Worm (Caenorhabditis elegans) whole organism, L1 larva: ENCODE results near the gene clec-185.
"Not testable (repeated sequence)": the region's sequence is repeated elsewhere in the genome, so short reads cannot be mapped to it uniquely, and the experiment has no call there.

ENCODE experiments used
- C16A3.4 ChIP-seq: fragments of 150-350 bp; optimal IDR thresholded peaks from 2 replicates; lab custom pipeline; 2014; ENCODE audit warnings: missing biosample characterization, missing genetic modification characterization
- Y116A8C.19 ChIP-seq: sonication (generic microtip); optimal IDR thresholded peaks from 2 replicates; lab custom pipeline; 2016; ENCODE audit warnings: missing compliant biosample characterization, missing genetic modification characterization, borderline replicate concordance
- aha-1 ChIP-seq: fragments of 150-350 bp; optimal IDR thresholded peaks from 2 replicates; lab custom pipeline; 2014; ENCODE audit warnings: missing biosample characterization, missing genetic modification characterization
- aly-2 ChIP-seq: fragments of 150-350 bp; optimal IDR thresholded peaks from 2 replicates; lab custom pipeline; 2014; ENCODE audit warnings: missing biosample characterization, missing genetic modification characterization
- ama-1 ChIP-seq: fragments of 150-350 bp; optimal IDR thresholded peaks from 2 replicates; lab custom pipeline; 2014
- blmp-1 ChIP-seq: fragments of 150-350 bp; optimal IDR thresholded peaks from 2 replicates; lab custom pipeline; 2014; ENCODE audit warnings: missing biosample characterization, missing genetic modification characterization
- ceh-63 ChIP-seq: fragments of 200-800 bp; sonication (Bioruptor generic); optimal IDR thresholded peaks from 2 replicates; lab custom pipeline; 2018; ENCODE audit warnings: mild to moderate bottlenecking, missing genetic modification characterization, missing compliant biosample characterization
- ceh-8 ChIP-seq: fragments of 200-800 bp; sonication (Bioruptor generic); optimal IDR thresholded peaks from 2 replicates; lab custom pipeline; 2018; ENCODE audit warnings: mild to moderate bottlenecking, missing genetic modification characterization, moderate library complexity, missing compliant biosample characterization
- ceh-82 ChIP-seq, 3 experiments: fragments of 150-350 bp in 1 of 3; sonication (generic microtip) in 2 of 3; optimal IDR thresholded peaks; 2 replicates each; lab custom pipeline; 2014 to 2017; ENCODE audit warnings: missing biosample characterization in 3 of 3, missing genetic modification characterization in 3 of 3
- ceh-90 ChIP-seq: sonication (generic microtip); optimal IDR thresholded peaks from 2 replicates; lab custom pipeline; 2016; ENCODE audit warnings: missing genetic modification characterization, missing compliant biosample characterization
- ces-1 ChIP-seq: fragments of 150-350 bp; optimal IDR thresholded peaks from 2 replicates; lab custom pipeline; 2014; ENCODE audit warnings: missing biosample characterization, missing genetic modification reagents, missing genetic modification characterization
- dsc-1 ChIP-seq: sonication (generic microtip); optimal IDR thresholded peaks from 2 replicates; lab custom pipeline; 2016; ENCODE audit warnings: mild to moderate bottlenecking, missing genetic modification characterization, missing compliant biosample characterization
- efl-1 ChIP-seq, 4 experiments: fragments of 150-350 bp; optimal IDR thresholded peaks in 3 of 4; peaks in 1 of 4; 1 replicate in 1 of 4; 2 replicates in 3 of 4; lab custom pipeline; 2014; ENCODE audit warnings: missing biosample characterization in 2 of 4, missing genetic modification characterization in 2 of 4, missing genetic modification reagents in 2 of 4
- egl-13 ChIP-seq: sonication (generic microtip); optimal IDR thresholded peaks from 2 replicates; lab custom pipeline; 2016; ENCODE audit warnings: missing genotype, missing genetic modification reagents, missing genetic modification characterization, missing compliant biosample characterization
- egl-27 ChIP-seq, 2 experiments: fragments of 150-350 bp in 1 of 2; sonication (generic microtip); optimal IDR thresholded peaks; 3 replicates each; lab custom pipeline; 2017 to 2018; ENCODE audit warnings: missing biosample characterization in 2 of 2, missing genetic modification characterization in 2 of 2, missing genetic modification reagents in 2 of 2
- elt-2 ChIP-seq: sonication (generic microtip); optimal IDR thresholded peaks from 2 replicates; lab custom pipeline; 2016; ENCODE audit warnings: missing genetic modification characterization, mild to moderate bottlenecking, inconsistent platforms, missing compliant biosample characterization, missing genetic modification reagents
- fkh-10 ChIP-seq: sonication (generic microtip); optimal IDR thresholded peaks from 2 replicates; lab custom pipeline; 2017; ENCODE audit warnings: missing biosample characterization, missing genetic modification reagents, missing genetic modification characterization
- fkh-8 ChIP-seq: sonication (generic microtip); optimal IDR thresholded peaks from 2 replicates; lab custom pipeline; 2016; ENCODE audit warnings: mild to moderate bottlenecking, missing genetic modification characterization, missing compliant biosample characterization
- grh-1 ChIP-seq: fragments of 200-800 bp; sonication (Bioruptor generic); IDR thresholded peaks from 2 replicates; pipeline ENCODE4 v1.3.6; 2022; ENCODE audit warnings: missing genetic modification reagents, missing genetic modification characterization, missing compliant biosample characterization
- hpl-2 ChIP-seq: fragments of 150-350 bp; optimal IDR thresholded peaks from 2 replicates; lab custom pipeline; 2014; ENCODE audit warnings: missing biosample characterization, missing genetic modification reagents, missing genetic modification characterization
- irx-1 ChIP-seq: sonication (generic microtip); optimal IDR thresholded peaks from 2 replicates; lab custom pipeline; 2016; ENCODE audit warnings: missing genetic modification characterization, missing compliant biosample characterization
- isw-1 ChIP-seq: fragments of 200-800 bp; sonication (Bioruptor generic); IDR thresholded peaks from 2 replicates; pipeline ENCODE4 v1.3.6; 2022; ENCODE audit warnings: missing genetic modification characterization, missing compliant biosample characterization
- jun-1 ChIP-seq: fragments of 150-350 bp; optimal IDR thresholded peaks from 2 replicates; lab custom pipeline; 2014; ENCODE audit warnings: missing biosample characterization, missing genetic modification reagents, missing genetic modification characterization
- lin-13 ChIP-seq: fragments of 150-350 bp; optimal IDR thresholded peaks from 2 replicates; lab custom pipeline; 2014; ENCODE audit warnings: missing biosample characterization, missing genetic modification reagents, missing genetic modification characterization
- lin-14 ChIP-seq: fragments of 200-800 bp; sonication (Bioruptor generic); optimal IDR thresholded peaks from 2 replicates; lab custom pipeline; 2018; ENCODE audit warnings: mild to moderate bottlenecking, missing genetic modification characterization, moderate library complexity, missing compliant biosample characterization
- lin-15B ChIP-seq: fragments of 150-350 bp; sonication (generic microtip); optimal IDR thresholded peaks from 3 replicates; lab custom pipeline; 2014; ENCODE audit warnings: missing biosample characterization, missing genetic modification characterization
- lin-39 ChIP-seq: fragments of 150-350 bp; optimal IDR thresholded peaks from 2 replicates; lab custom pipeline; 2014; ENCODE audit warnings: missing biosample characterization, missing genetic modification reagents, missing genetic modification characterization
- mdl-1 ChIP-seq, 2 experiments: fragments of 150-350 bp; optimal IDR thresholded peaks; 2 replicates each; lab custom pipeline; 2014 to 2017; ENCODE audit warnings: missing biosample characterization in 2 of 2, missing genetic modification characterization in 2 of 2, inconsistent platforms in 1 of 2
- nhr-237 ChIP-seq: fragments of 150-350 bp; optimal IDR thresholded peaks from 2 replicates; lab custom pipeline; 2014; ENCODE audit warnings: missing biosample characterization, missing genetic modification characterization
- nhr-28 ChIP-seq: fragments of 150-350 bp; optimal IDR thresholded peaks from 2 replicates; lab custom pipeline; 2014; ENCODE audit warnings: missing biosample characterization, missing genetic modification characterization
- pqm-1 ChIP-seq: sonication (generic microtip); optimal IDR thresholded peaks from 3 replicates; lab custom pipeline; 2017; ENCODE audit warnings: missing biosample characterization, missing genetic modification characterization
- snu-23 ChIP-seq: sonication (generic microtip); optimal IDR thresholded peaks from 2 replicates; lab custom pipeline; 2016; ENCODE audit warnings: missing genetic modification characterization, missing compliant biosample characterization
- sup-37 ChIP-seq: fragments of 200-800 bp; sonication (Bioruptor generic); optimal IDR thresholded peaks from 2 replicates; lab custom pipeline; 2018; ENCODE audit warnings: mild to moderate bottlenecking, missing genetic modification characterization, missing compliant biosample characterization
- tlp-1 ChIP-seq: fragments of 150-350 bp; optimal IDR thresholded peaks from 2 replicates; lab custom pipeline; 2014; ENCODE audit warnings: missing biosample characterization, missing genetic modification characterization
- unc-30 ChIP-seq: sonication (generic microtip); optimal IDR thresholded peaks from 2 replicates; lab custom pipeline; 2017; ENCODE audit warnings: missing biosample characterization, missing genetic modification characterization
- unc-86 ChIP-seq: sonication (generic microtip); optimal IDR thresholded peaks from 2 replicates; lab custom pipeline; 2016; ENCODE audit warnings: missing genetic modification characterization, missing compliant biosample characterization
- ztf-11 ChIP-seq, 2 experiments: sonication (generic microtip); optimal IDR thresholded peaks; 2 replicates each; lab custom pipeline; 2016 to 2017; ENCODE audit warnings: missing genetic modification characterization in 2 of 2, missing biosample characterization in 1 of 2, missing compliant biosample characterization in 1 of 2
- ztf-4 ChIP-seq: fragments of 150-350 bp; optimal IDR thresholded peaks from 2 replicates; lab custom pipeline; 2014; ENCODE audit warnings: missing biosample characterization, missing genetic modification characterization

The clec-185 gene

ce11 chrIV:12468359-12468758 lies 29.9 kb downstream of the clec-185 start, which contains the start of gene igdb-2:
TSS of gene igdb-2 (plus strand) at chrIV:12468659.
- no peak for TF ChIP-seq nhr-237 (tag; lab: Kevin White, UChicago)
- TF ChIP-seq nhr-28 (tag; lab: Kevin White, UChicago), result no peak
- no peak for TF ChIP-seq jun-1 (tag; lab: Kevin White, UChicago)
- TF ChIP-seq snu-23 (GFP tag; lab: Kevin White, UChicago), result no peak
- no peak for TF ChIP-seq aha-1 (tag; lab: Kevin White, UChicago)
- no peak for TF ChIP-seq dsc-1 (tag; lab: Kevin White, UChicago)
- no peak for TF ChIP-seq ces-1
- no peak for TF ChIP-seq lin-14 (GFP tag; lab: Kevin White, UChicago)
- no peak for TF ChIP-seq sup-37
- TF ChIP-seq hpl-2, result no peak
- no peak for TF ChIP-seq egl-27 (tag; optimal IDR thresholded peaks at IDR 0.05; lab: Kevin White, UChicago)
- TF ChIP-seq efl-1 (optimal IDR thresholded peaks at IDR 0.05; lab: Kevin White, UChicago), result no peak
- no peak for TF ChIP-seq efl-1 (GFP tag; optimal IDR thresholded peaks at IDR 0.05 in 1 of 2; lab: Kevin White, UChicago)
- TF ChIP-seq ztf-4 (tag; lab: Kevin White, UChicago), result no peak
- TF ChIP-seq tlp-1 (tag; lab: Kevin White, UChicago), result no peak
- TF ChIP-seq elt-2 (tag; lab: Kevin White, UChicago), result no peak
- no peak for TF ChIP-seq ceh-8 (GFP tag; lab: Kevin White, UChicago)
- TF ChIP-seq ceh-82 (tag; optimal IDR thresholded peaks at IDR 0.05; lab: Kevin White, UChicago), result no peak
- no peak for TF ChIP-seq unc-86 (tag; lab: Kevin White, UChicago)
- TF ChIP-seq isw-1 (GFP tag; lab: Robert Waterston, UW), result no peak

ce11 chrIV:12476942-12477341 lies 38.5 kb downstream of the clec-185 start, which contains the start of gene T04A11.1:
TSS of gene T04A11.1 (minus strand) at chrIV:12477042.
- not testable (repeated sequence) for TF ChIP-seq egl-13 (tag; lab: Kevin White, UChicago); lin-39 (tag; lab: Kevin White, UChicago); ama-1 (lab: Kevin White, UChicago)
- TF ChIP-seq, all 84 proteins: peak for 0; not testable (repeated sequence) for 84

ce11 chrIV:12478711-12479110 lies 40.3 kb downstream of the clec-185 start, which contains the start of gene igdb-1:
TSS of gene igdb-1 (plus strand) at chrIV:12479011.
- not testable (repeated sequence) for TF ChIP-seq fkh-10 (GFP tag; lab: Kevin White, UChicago); C16A3.4 (tag; lab: Kevin White, UChicago); pqm-1 (tag; lab: Kevin White, UChicago)

ce11 chrIV:12484479-12484878 lies 46.0 kb downstream of the clec-185 start, which contains the start of gene T04A11.4:
TSS of gene T04A11.4 (minus strand) at chrIV:12484579.
- not testable (repeated sequence) for TF ChIP-seq mdl-1 (tag; optimal IDR thresholded peaks at IDR 0.05; lab: Kevin White, UChicago); blmp-1 (tag; lab: Kevin White, UChicago); aly-2 (tag; lab: Kevin White, UChicago)

ce11 chrIV:12487194-12487593 lies 48.7 kb downstream of the clec-185 start, which contains the start of gene sru-26:
TSS of gene sru-26 (plus strand) at chrIV:12487494.
- no peak for TF ChIP-seq grh-1 (GFP tag; lab: Robert Waterston, UW)
- no peak for TF ChIP-seq Y116A8C.19 (tag; lab: Kevin White, UChicago)
- TF ChIP-seq fkh-10 (GFP tag; lab: Kevin White, UChicago), result no peak
- no peak for TF ChIP-seq fkh-8 (tag; lab: Kevin White, UChicago)
- no peak for TF ChIP-seq ceh-82 (tag; optimal IDR thresholded peaks at IDR 0.05; lab: Kevin White, UChicago)
- no peak for TF ChIP-seq irx-1 (tag; lab: Kevin White, UChicago)
- TF ChIP-seq sup-37, result no peak
- no peak for TF ChIP-seq unc-30 (tag; lab: Kevin White, UChicago)
- no peak for TF ChIP-seq mdl-1 (tag; optimal IDR thresholded peaks at IDR 0.05; lab: Kevin White, UChicago)
- TF ChIP-seq lin-13, result no peak
- TF ChIP-seq snu-23 (GFP tag; lab: Kevin White, UChicago), result no peak
- no peak for TF ChIP-seq ceh-63
- TF ChIP-seq ztf-11 (tag; optimal IDR thresholded peaks at IDR 0.05; lab: Kevin White, UChicago), result no peak
- no peak for TF ChIP-seq blmp-1 (tag; lab: Kevin White, UChicago)
- TF ChIP-seq lin-15B (tag; lab: Kevin White, UChicago), result no peak
- TF ChIP-seq lin-39 (tag; lab: Kevin White, UChicago), result no peak
- no peak for TF ChIP-seq ceh-90 (tag; lab: Kevin White, UChicago)
- TF ChIP-seq, all 84 proteins: peak for 0
